1 fruit fly cellular context compared by ENCODE assay signal in genomic region chr3L:12136630-12137029, dm6.
TF ChIP-seq lines count a peak whose summit lies in the region.

Gene CG5645, minus strand, starts transcription at chr3L:12136706.
Gene Atg12, plus strand, starts transcription at chr3L:12136967.

TF ChIP-seq in whole organism, embryonic, 481 proteins besides CTCF, POLR2A, EP300 and RAD21 (continued from another document and continues in another):
- TF ChIP-seq vvl (GFP tag; IDR thresholded peaks at IDR 0.05; lab: Robert Waterston, UW) (peak; percentile 89), CG15269 (tag; optimal IDR thresholded peaks at IDR 0.05; lab: Kevin White, UChicago) (peak; percentile 46), Hey (tag; optimal IDR thresholded peaks at IDR 0.05; lab: Kevin White, UChicago) (no peak), Opbp (GFP tag; IDR thresholded peaks at IDR 0.05; lab: Robert Waterston, UW; ENCODE audit: partially characterized antibody) (peak; percentile 72; the same call in 2 of the 3 replicates), Aef1 (GFP tag; IDR thresholded peaks at IDR 0.05; lab: Robert Waterston, UW) (no peak), mld (GFP tag; IDR thresholded peaks at IDR 0.05; lab: Robert Waterston, UW; ENCODE audit: partially characterized antibody) (no peak), fd96Cb (tag; optimal IDR thresholded peaks at IDR 0.05; lab: Kevin White, UChicago) (peak; percentile 62), cato (GFP tag; optimal IDR thresholded peaks at IDR 0.05; lab: Kevin White, UChicago; ENCODE audit: borderline replicate concordance) (no peak), nmo (GFP tag; optimal IDR thresholded peaks at IDR 0.05; lab: Kevin White, UChicago) (peak; percentile 44), CG18262 (tag; optimal IDR thresholded peaks at IDR 0.05; lab: Kevin White, UChicago) (peak; percentile 63), CG30403 (GFP tag; optimal IDR thresholded peaks at IDR 0.05; lab: Kevin White, UChicago) (peak; percentile 77), ap (GFP tag; IDR thresholded peaks at IDR 0.05; lab: Robert Waterston, UW) (no peak), CG15601 (tag; optimal IDR thresholded peaks at IDR 0.05; lab: Kevin White, UChicago) (peak; percentile 16), CG6254 (GFP tag; optimal IDR thresholded peaks at IDR 0.05; lab: Kevin White, UChicago) (peak; percentile 17), zf30C (GFP tag; optimal IDR thresholded peaks at IDR 0.05; lab: Kevin White, UChicago) (no peak), CG11247 (GFP tag; IDR thresholded peaks at IDR 0.05; lab: Robert Waterston, UW) (peak; percentile 65), CG4854 (GFP tag; optimal IDR thresholded peaks at IDR 0.05; lab: Kevin White, UChicago) (peak; percentile 41), CG18619 (GFP tag; optimal IDR thresholded peaks at IDR 0.05; lab: Kevin White, UChicago) (no peak), Ada2b (GFP tag; IDR thresholded peaks at IDR 0.05; lab: Robert Waterston, UW) (peak; percentile 59; the same call in 1 of the 2 replicates), ewg (GFP tag; optimal IDR thresholded peaks at IDR 0.05; lab: Kevin White, UChicago) (no peak), Atf6 (GFP tag; IDR thresholded peaks at IDR 0.05; lab: Robert Waterston, UW) (peak; percentile 61; the same call in 1 of the 2 replicates), slbo (GFP tag; IDR thresholded peaks at IDR 0.05; lab: Robert Waterston, UW) (peak; percentile 78), Dip3 (GFP tag; optimal IDR thresholded peaks at IDR 0.05; lab: Kevin White, UChicago) (no peak), cas (GFP tag; IDR thresholded peaks at IDR 0.05; lab: Robert Waterston, UW) (peak; percentile 29; the same call in 1 of the 2 replicates), CkIIα-i1 (GFP tag; IDR thresholded peaks at IDR 0.05; lab: Robert Waterston, UW) (no peak), Six4 (GFP tag; optimal IDR thresholded peaks at IDR 0.05; lab: Kevin White, UChicago) (peak; percentile 68), CG9215 (GFP tag; IDR thresholded peaks at IDR 0.05; lab: Robert Waterston, UW) (peak; percentile 33; the same call in 1 of the 2 replicates), CG10979 (tag; optimal IDR thresholded peaks at IDR 0.05; lab: Kevin White, UChicago) (peak; percentile 74), mirr (GFP tag; optimal IDR thresholded peaks at IDR 0.05; lab: Kevin White, UChicago) (no peak), vnd (GFP tag; IDR thresholded peaks at IDR 0.05; lab: Robert Waterston, UW; ENCODE audit: partially characterized antibody) (peak; percentile 74), oc (tag; optimal IDR thresholded peaks at IDR 0.05; lab: Kevin White, UChicago) (no peak), CG10267 (tag; optimal IDR thresholded peaks at IDR 0.05; lab: Kevin White, UChicago) (peak; percentile 78), CG17328 (GFP tag; IDR thresholded peaks at IDR 0.05; lab: Robert Waterston, UW) (no peak), CG18599 (GFP tag; optimal IDR thresholded peaks at IDR 0.05; lab: Kevin White, UChicago) (peak; percentile 70), CG2889 (GFP tag; IDR thresholded peaks at IDR 0.05; lab: Robert Waterston, UW) (0 out of 3 replicates have a peak, but pooled peaks have one; percentile 36), psq (GFP tag; optimal IDR thresholded peaks at IDR 0.05; lab: Kevin White, UChicago) (no peak), tll (GFP tag; optimal IDR thresholded peaks at IDR 0.05; lab: Kevin White, UChicago) (no peak), CG17568 (GFP tag; optimal IDR thresholded peaks at IDR 0.05; lab: Kevin White, UChicago) (no peak), CrebB (tag; optimal IDR thresholded peaks at IDR 0.05; lab: Kevin White, UChicago) (peak; percentile 4), Dp (GFP tag; optimal IDR thresholded peaks at IDR 0.05; lab: Kevin White, UChicago) (peak; percentile 2), maf-S (GFP tag; optimal IDR thresholded peaks at IDR 0.05; lab: Kevin White, UChicago) (peak; percentile 11), jigr1 (GFP tag; IDR thresholded peaks at IDR 0.05; lab: Robert Waterston, UW) (no peak), hkb (optimal IDR thresholded peaks at IDR 0.05; lab: Kevin White, UChicago) (no peak), hkb (GFP tag; IDR thresholded peaks at IDR 0.05; lab: Robert Waterston, UW) (peak; percentile 61; the same call in 1 of the 2 replicates), dmrt11E (tag; optimal IDR thresholded peaks at IDR 0.05; lab: Kevin White, UChicago) (peak; percentile 40), da (GFP tag; optimal IDR thresholded peaks at IDR 0.05; lab: Kevin White, UChicago) (no peak), CG7357 (GFP tag; IDR thresholded peaks at IDR 0.05; lab: Robert Waterston, UW) (no peak), CG43689 (GFP tag; IDR thresholded peaks at IDR 0.05; lab: Robert Waterston, UW) (no peak), tna (GFP tag; IDR thresholded peaks at IDR 0.05; lab: Robert Waterston, UW; ENCODE audit: partially characterized antibody) (peak; percentile 67; the same call in 1 of the 2 replicates), CG13775 (GFP tag; optimal IDR thresholded peaks at IDR 0.05; lab: Kevin White, UChicago) (peak; percentile 27), toy (GFP tag; IDR thresholded peaks at IDR 0.05; lab: Robert Waterston, UW) (no peak), chm (GFP tag; IDR thresholded peaks at IDR 0.05; lab: Robert Waterston, UW) (no peak), Asciz (GFP tag; optimal IDR thresholded peaks at IDR 0.05; lab: Kevin White, UChicago) (no peak), Eip74EF (GFP tag; optimal IDR thresholded peaks at IDR 0.05; lab: Kevin White, UChicago) (no peak), schlank (tag; optimal IDR thresholded peaks at IDR 0.05; lab: Kevin White, UChicago) (no peak), dm (GFP tag; optimal IDR thresholded peaks at IDR 0.05; lab: Kevin White, UChicago) (no peak), run (tag; optimal IDR thresholded peaks at IDR 0.05; lab: Kevin White, UChicago) (no peak), bab2 (GFP tag; optimal IDR thresholded peaks at IDR 0.05; lab: Kevin White, UChicago) (peak; percentile 20), en (GFP tag; optimal IDR thresholded peaks at IDR 0.05; lab: Kevin White, UChicago) (no peak), CG2116 (GFP tag; optimal IDR thresholded peaks at IDR 0.05; lab: Kevin White, UChicago) (peak; percentile 78), CG18764 (GFP tag; optimal IDR thresholded peaks at IDR 0.05; lab: Kevin White, UChicago) (peak; percentile 58), jumu (GFP tag; optimal IDR thresholded peaks at IDR 0.05; lab: Kevin White, UChicago) (no peak), gem (tag; optimal IDR thresholded peaks at IDR 0.05; lab: Kevin White, UChicago) (peak; percentile 84), Meics (GFP tag; optimal IDR thresholded peaks at IDR 0.05; lab: Kevin White, UChicago) (peak; percentile 58), nau (GFP tag; optimal IDR thresholded peaks at IDR 0.05; lab: Kevin White, UChicago) (no peak), D (optimal IDR thresholded peaks at IDR 0.05; lab: Kevin White, UChicago) (no peak), D (GFP tag; optimal IDR thresholded peaks at IDR 0.05; lab: Kevin White, UChicago) (peak; percentile 20), dysf (GFP tag; IDR thresholded peaks at IDR 0.05; lab: Robert Waterston, UW) (peak; percentile 34; the same call in 1 of the 3 replicates), eve (GFP tag; optimal IDR thresholded peaks at IDR 0.05; lab: Kevin White, UChicago) (no peak), lola (GFP tag; optimal IDR thresholded peaks at IDR 0.05; lab: Kevin White, UChicago) (peak in 1 of 3 experiments; percentile 43), Xbp1 (GFP tag; optimal IDR thresholded peaks at IDR 0.05; lab: Kevin White, UChicago) (peak; percentile 10), Mad (GFP tag; optimal IDR thresholded peaks at IDR 0.05; lab: Kevin White, UChicago) (no peak), CG10462 (GFP tag; optimal IDR thresholded peaks at IDR 0.05; lab: Kevin White, UChicago) (peak; percentile 37), Drgx (GFP tag; IDR thresholded peaks at IDR 0.05; lab: Robert Waterston, UW) (no peak), CG15696 (tag; optimal IDR thresholded peaks at IDR 0.05; lab: Kevin White, UChicago) (peak; percentile 62), Sox100B (GFP tag; optimal IDR thresholded peaks at IDR 0.05; lab: Kevin White, UChicago) (peak; percentile 69), chif (GFP tag; optimal IDR thresholded peaks at IDR 0.05; lab: Kevin White, UChicago) (peak in 1 of 2 experiments; percentile 1), ara (GFP tag; IDR thresholded peaks at IDR 0.05; lab: Robert Waterston, UW) (no peak; the same call in 1 of the 2 replicates), dpn (GFP tag; optimal IDR thresholded peaks at IDR 0.05; lab: Kevin White, UChicago) (peak; percentile 3 to 65), slp2 (GFP tag; optimal IDR thresholded peaks at IDR 0.05; lab: Kevin White, UChicago) (no peak), Max (GFP tag; optimal IDR thresholded peaks at IDR 0.05; lab: Kevin White, UChicago) (peak; percentile 74), CHES-1-like (GFP tag; optimal IDR thresholded peaks at IDR 0.05; lab: Kevin White, UChicago) (no peak), CG31388 (GFP tag; optimal IDR thresholded peaks at IDR 0.05; lab: Kevin White, UChicago) (peak; percentile 14), cwo (GFP tag; optimal IDR thresholded peaks at IDR 0.05; lab: Kevin White, UChicago) (peak; percentile 66), CG11560 (tag; IDR thresholded peaks at IDR 0.05; lab: Robert Waterston, UW) (no peak), CG4424 (GFP tag; optimal IDR thresholded peaks at IDR 0.05; lab: Kevin White, UChicago) (peak; percentile 49), dan (GFP tag; IDR thresholded peaks at IDR 0.05; lab: Robert Waterston, UW) (no peak), CG1024 (GFP tag; IDR thresholded peaks at IDR 0.05; lab: Robert Waterston, UW) (peak; percentile 35; the same call in 1 of the 2 replicates), Oaz (GFP tag; IDR thresholded peaks at IDR 0.05; lab: Robert Waterston, UW) (peak; percentile 41; the same call in 1 of the 2 replicates), ranshi (GFP tag; IDR thresholded peaks at IDR 0.05; lab: Robert Waterston, UW) (no peak), gfzf (GFP tag; optimal IDR thresholded peaks at IDR 0.05; lab: Kevin White, UChicago) (peak; percentile 1), MTF-1 (GFP tag; optimal IDR thresholded peaks at IDR 0.05; lab: Kevin White, UChicago; ENCODE audit: borderline replicate concordance) (no peak), HLH4C (GFP tag; IDR thresholded peaks at IDR 0.05; lab: Robert Waterston, UW; ENCODE audit: partially characterized antibody) (peak; percentile 66; the same call in 2 of the 3 replicates), knrl (GFP tag; IDR thresholded peaks at IDR 0.05; lab: Robert Waterston, UW; ENCODE audit: partially characterized antibody) (peak; percentile 84), CG3065 (GFP tag; optimal IDR thresholded peaks at IDR 0.05; lab: Kevin White, UChicago) (no peak), ems (GFP tag; optimal IDR thresholded peaks at IDR 0.05; lab: Kevin White, UChicago) (no peak), dati (GFP tag; IDR thresholded peaks at IDR 0.05; lab: Robert Waterston, UW) (no peak), hbn (GFP tag; IDR thresholded peaks at IDR 0.05; lab: Robert Waterston, UW; ENCODE audit: partially characterized antibody) (peak; percentile 69), gt (GFP tag; IDR thresholded peaks at IDR 0.05; lab: Robert Waterston, UW) (no peak), Scr (GFP tag; IDR thresholded peaks at IDR 0.05; lab: Robert Waterston, UW; ENCODE audit: partially characterized antibody) (peak; percentile 89), stwl (tag; optimal IDR thresholded peaks at IDR 0.05; lab: Kevin White, UChicago) (peak; percentile 56), CG12299 (tag; optimal IDR thresholded peaks at IDR 0.05; lab: Kevin White, UChicago) (peak; percentile 60), tgo (GFP tag; IDR thresholded peaks at IDR 0.05; lab: Robert Waterston, UW) (peak; percentile 65; the same call in 2 of the 3 replicates), crc (GFP tag; optimal IDR thresholded peaks at IDR 0.05; lab: Kevin White, UChicago) (no peak), CG42726 (GFP tag; IDR thresholded peaks at IDR 0.05; lab: Robert Waterston, UW; ENCODE audit: partially characterized antibody) (no peak; the same call in 1 of the 2 replicates), tap (tag; optimal IDR thresholded peaks at IDR 0.05; lab: Kevin White, UChicago) (peak; percentile 76), wdn (GFP tag; IDR thresholded peaks at IDR 0.05; lab: Robert Waterston, UW) (no peak), wor (GFP tag; IDR thresholded peaks at IDR 0.05; lab: Robert Waterston, UW) (no peak), onecut (GFP tag; IDR thresholded peaks at IDR 0.05; lab: Robert Waterston, UW) (no peak), CG31441 (GFP tag; IDR thresholded peaks at IDR 0.05; lab: Robert Waterston, UW) (peak; percentile 66), CG4820 (GFP tag; optimal IDR thresholded peaks at IDR 0.05; lab: Kevin White, UChicago) (peak; percentile 60), ato (GFP tag; IDR thresholded peaks at IDR 0.05; lab: Robert Waterston, UW; ENCODE audit: partially characterized antibody) (peak; percentile 17; the same call in 1 of the 2 replicates), fd3F (GFP tag; optimal IDR thresholded peaks at IDR 0.05; lab: Kevin White, UChicago) (peak; percentile 8), sug (tag; optimal IDR thresholded peaks at IDR 0.05; lab: Kevin White, UChicago) (peak; percentile 64), Dref (GFP tag; IDR thresholded peaks at IDR 0.05; lab: Robert Waterston, UW) (peak; percentile 61), HmgD (GFP tag; optimal IDR thresholded peaks at IDR 0.05; lab: Kevin White, UChicago) (no peak), CG6683 (GFP tag; optimal IDR thresholded peaks at IDR 0.05; lab: Kevin White, UChicago) (no peak), prd (optimal IDR thresholded peaks at IDR 0.05; lab: Kevin White, UChicago) (no peak), prd (GFP tag; IDR thresholded peaks at IDR 0.05; lab: Robert Waterston, UW) (peak; percentile 69; the same call in 2 of the 3 replicates), CG7839 (tag; optimal IDR thresholded peaks at IDR 0.05; lab: Kevin White, UChicago) (peak; percentile 54), caup (GFP tag; optimal IDR thresholded peaks at IDR 0.05; lab: Kevin White, UChicago; ENCODE audit: severe bottlenecking) (peak; percentile 44), pb (GFP tag; optimal IDR thresholded peaks at IDR 0.05; lab: Kevin White, UChicago) (no peak), Trl (optimal IDR thresholded peaks at IDR 0.05; lab: Kevin White, UChicago) (no peak), Trl (GFP tag; optimal IDR thresholded peaks at IDR 0.05; lab: Kevin White, UChicago) (no peak), pho (GFP tag; optimal IDR thresholded peaks at IDR 0.05; lab: Kevin White, UChicago) (no peak), MBD-R2 (GFP tag; IDR thresholded peaks at IDR 0.05; lab: Robert Waterston, UW) (peak; percentile 78), CG2129 (GFP tag; IDR thresholded peaks at IDR 0.05; lab: Robert Waterston, UW; ENCODE audit: partially characterized antibody) (peak; percentile 73), aop (GFP tag; IDR thresholded peaks at IDR 0.05; lab: Robert Waterston, UW) (no peak), bbx (GFP tag; IDR thresholded peaks at IDR 0.05; lab: Robert Waterston, UW; ENCODE audit: partially characterized antibody) (peak; percentile 71)
